Worm (Caenorhabditis elegans) whole organism, L2 larva: ENCODE data around the gene F23H12.7.

ENCODE experiments used
- C34F6.9 ChIP-seq: fragments of 150-350 bp; optimal IDR thresholded peaks from 2 replicates; lab custom pipeline; 2014; ENCODE audit warnings: missing biosample characterization, missing genetic modification characterization
- F13H6.1 ChIP-seq: sonication (generic microtip); optimal IDR thresholded peaks from 2 replicates; lab custom pipeline; 2016; ENCODE audit warnings: missing genetic modification characterization, missing compliant biosample characterization
- R02D3.7 ChIP-seq: fragments of 150-350 bp; optimal IDR thresholded peaks from 2 replicates; lab custom pipeline; 2014; ENCODE audit warnings: missing biosample characterization, missing genetic modification characterization
- Y55F3AM.14 ChIP-seq: fragments of 200-800 bp; sonication (Bioruptor generic); optimal IDR thresholded peaks from 2 replicates; lab custom pipeline; 2018; ENCODE audit warnings: mild to moderate bottlenecking, missing genetic modification characterization, missing compliant biosample characterization
- aly-2 ChIP-seq: fragments of 150-350 bp; optimal IDR thresholded peaks from 2 replicates; lab custom pipeline; 2014; ENCODE audit warnings: missing biosample characterization, missing genetic modification characterization
- ama-1 ChIP-seq: fragments of 150-350 bp; optimal IDR thresholded peaks from 2 replicates; lab custom pipeline; 2018; ENCODE audit warnings: inconsistent platforms
- blmp-1 ChIP-seq: sonication (generic microtip); optimal IDR thresholded peaks from 2 replicates; lab custom pipeline; 2017; ENCODE audit warnings: missing genetic modification characterization, mild to moderate bottlenecking, missing compliant biosample characterization, antibody characterized with exemption, moderate library complexity; ENCODE audit not compliant: insufficient read depth
- ceh-16 ChIP-seq: fragments of 150-350 bp; optimal IDR thresholded peaks from 2 replicates; lab custom pipeline; 2014; ENCODE audit warnings: missing biosample characterization, missing genetic modification characterization
- ceh-82 ChIP-seq: fragments of 150-350 bp; optimal IDR thresholded peaks from 2 replicates; lab custom pipeline; 2014; ENCODE audit warnings: missing biosample characterization, missing genetic modification characterization
- crh-2 ChIP-seq: sonication (generic microtip); optimal IDR thresholded peaks from 2 replicates; lab custom pipeline; 2017; ENCODE audit warnings: missing biosample characterization, missing genetic modification characterization
- dmd-4 ChIP-seq: sonication (generic microtip); optimal IDR thresholded peaks from 2 replicates; lab custom pipeline; 2017; ENCODE audit warnings: missing biosample characterization, missing genetic modification characterization
- egl-27 ChIP-seq: sonication (generic microtip); optimal IDR thresholded peaks from 3 replicates; lab custom pipeline; 2017; ENCODE audit warnings: missing biosample characterization, missing genetic modification reagents, missing genetic modification characterization
- elt-3 ChIP-seq: sonication (generic microtip); optimal IDR thresholded peaks from 2 replicates; lab custom pipeline; 2017; ENCODE audit warnings: missing biosample characterization, missing genetic modification characterization
- fos-1 ChIP-seq: fragments of 150-350 bp; optimal IDR thresholded peaks from 2 replicates; lab custom pipeline; 2014; ENCODE audit warnings: missing biosample characterization, missing genetic modification characterization
- lin-39 ChIP-seq: fragments of 150-350 bp; optimal IDR thresholded peaks from 2 replicates; lab custom pipeline; 2014; ENCODE audit warnings: missing biosample characterization, missing genetic modification reagents, missing genetic modification characterization
- lsy-2 ChIP-seq, 2 experiments: fragments of 150-350 bp in 1 of 2; sonication (generic microtip) in 1 of 2; optimal IDR thresholded peaks; 2 replicates each; lab custom pipeline; 2014 to 2017; ENCODE audit warnings: missing biosample characterization in 2 of 2, missing genetic modification characterization in 2 of 2
- mbf-1 ChIP-seq: sonication (generic microtip); optimal IDR thresholded peaks from 2 replicates; lab custom pipeline; 2017; ENCODE audit warnings: missing biosample characterization, missing genetic modification characterization
- mdl-1 ChIP-seq, 2 experiments: fragments of 150-350 bp in 1 of 2; sonication (generic microtip) in 1 of 2; optimal IDR thresholded peaks; 2 replicates each; lab custom pipeline; 2017; ENCODE audit warnings: missing biosample characterization in 2 of 2, missing genetic modification characterization in 2 of 2
- nhr-11 ChIP-seq: fragments of 150-350 bp; optimal IDR thresholded peaks from 2 replicates; lab custom pipeline; 2014; ENCODE audit warnings: missing biosample characterization, missing genetic modification characterization
- nhr-129 ChIP-seq: fragments of 150-350 bp; optimal IDR thresholded peaks from 2 replicates; lab custom pipeline; 2014; ENCODE audit warnings: missing biosample characterization, missing genetic modification characterization
- nhr-237 ChIP-seq: fragments of 150-350 bp; optimal IDR thresholded peaks from 2 replicates; lab custom pipeline; 2014; ENCODE audit warnings: missing biosample characterization, missing genetic modification characterization
- nhr-6 ChIP-seq: fragments of 150-350 bp; optimal IDR thresholded peaks from 2 replicates; lab custom pipeline; 2014; ENCODE audit warnings: missing biosample characterization, missing genetic modification characterization
- peb-1 ChIP-seq: fragments of 150-350 bp; optimal IDR thresholded peaks from 2 replicates; lab custom pipeline; 2014; ENCODE audit warnings: missing biosample characterization, missing genetic modification characterization
- sem-4 ChIP-seq: fragments of 150-350 bp; optimal IDR thresholded peaks from 2 replicates; lab custom pipeline; 2014; ENCODE audit warnings: missing biosample characterization, missing genetic modification reagents, missing genetic modification characterization
- sma-3 ChIP-seq: sonication (generic microtip); optimal IDR thresholded peaks from 2 replicates; lab custom pipeline; 2016; ENCODE audit warnings: missing genetic modification reagents, missing genetic modification characterization, missing compliant biosample characterization
- sma-9 ChIP-seq, 2 experiments: fragments of 150-350 bp in 1 of 2; sonication (generic microtip) in 1 of 2; optimal IDR thresholded peaks; 2 replicates each; lab custom pipeline; 2014 to 2016; ENCODE audit warnings: missing genetic modification characterization in 2 of 2, mild to moderate bottlenecking in 1 of 2, missing biosample characterization in 1 of 2, missing compliant biosample characterization in 1 of 2, missing genetic modification reagents in 1 of 2, moderate library complexity in 1 of 2
- snpc-4 ChIP-seq: fragments of 150-350 bp; optimal IDR thresholded peaks from 2 replicates; lab custom pipeline; 2014; ENCODE audit warnings: missing biosample characterization, missing genetic modification characterization
- unc-55 ChIP-seq: fragments of 150-350 bp; sonication (generic microtip); optimal IDR thresholded peaks from 3 replicates; lab custom pipeline; 2014; ENCODE audit warnings: missing biosample characterization, missing genetic modification reagents, missing genetic modification characterization
- unc-62 ChIP-seq: fragments of 150-350 bp; optimal IDR thresholded peaks from 2 replicates; lab custom pipeline; 2014; ENCODE audit warnings: missing biosample characterization, missing genetic modification reagents, missing genetic modification characterization
- zag-1 ChIP-seq: fragments of 150-350 bp; optimal IDR thresholded peaks from 2 replicates; lab custom pipeline; 2014; ENCODE audit warnings: missing biosample characterization, missing genetic modification characterization
- ztf-1 ChIP-seq: fragments of 200-800 bp; sonication (Bioruptor generic); conservative IDR thresholded peaks from 2 replicates; pipeline ENCODE4 v1.3.6; 2022; ENCODE audit warnings: missing genetic modification characterization, missing compliant biosample characterization
- ztf-11 ChIP-seq: sonication (generic microtip); optimal IDR thresholded peaks from 2 replicates; lab custom pipeline; 2017; ENCODE audit warnings: missing biosample characterization, missing genetic modification characterization
- ztf-4 ChIP-seq: fragments of 150-350 bp; optimal IDR thresholded peaks from 2 replicates; lab custom pipeline; 2014; ENCODE audit warnings: missing biosample characterization, missing genetic modification characterization

F23H12.7 gene

DNA sequence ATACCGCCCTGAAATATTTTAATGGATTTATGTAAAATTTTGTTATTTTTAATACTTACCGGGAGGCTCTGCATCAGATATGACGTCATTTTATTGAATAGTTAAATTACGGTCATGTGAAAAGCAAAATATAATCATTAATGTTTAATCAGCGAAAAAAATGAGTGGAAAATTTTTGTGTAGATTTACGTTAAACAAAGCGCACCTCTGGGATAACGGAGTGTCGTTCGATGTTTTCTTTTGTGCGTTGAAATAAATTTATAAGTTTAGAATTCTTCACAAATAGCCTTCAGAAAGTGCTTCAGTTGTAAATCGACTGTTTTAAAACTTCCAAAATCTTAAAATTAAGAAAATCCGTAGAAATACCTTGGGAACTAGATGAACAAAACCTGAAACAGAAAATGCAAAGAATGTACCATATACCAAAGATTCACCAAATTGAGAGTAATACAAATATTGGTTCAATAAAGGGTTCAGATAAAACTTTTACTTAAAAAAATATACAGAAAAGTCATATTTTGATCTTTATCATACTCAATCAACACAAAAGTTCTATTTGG lies 29.3 kb downstream of the F23H12.7 start, which contains the start of the genes K01D12.20 and miga-1:
TSS of gene K01D12.20 (minus strand) at position 138 of the 560 bp plus-strand sequence.
TSS of gene miga-1 (minus strand) at position 183 of the 560 bp plus-strand sequence.
- TF ChIP-seq nhr-129 (tag; lab: Kevin White, UChicago) (peak; percentile 13), dmd-4 (tag; lab: Kevin White, UChicago) (no peak), unc-55 (GFP tag; lab: Kevin White, UChicago) (peak; percentile 54), sem-4 (peak; percentile 12), lsy-2 (tag; optimal IDR thresholded peaks at IDR 0.05; lab: Kevin White, UChicago) (peak in 1 of 2 experiments; percentile 65), R02D3.7 (peak; percentile 89), peb-1 (tag; lab: Kevin White, UChicago) (no peak), C34F6.9 (peak; percentile 57), crh-2 (tag; lab: Kevin White, UChicago) (peak; percentile 9), Y55F3AM.14 (GFP tag; lab: Kevin White, UChicago) (no peak), sma-9 (GFP tag; optimal IDR thresholded peaks at IDR 0.05; lab: Kevin White, UChicago) (peak; percentile 61), sma-9 (tag; optimal IDR thresholded peaks at IDR 0.05; lab: Kevin White, UChicago) (no peak)

ce11 chrV:12401383-12401782 lies 29.9 kb downstream of the F23H12.7 start, which contains the start of gene K01D12.7:
K01D12.7 (minus strand) TSS chrV:12401483.
- no peak for TF ChIP-seq mdl-1 (tag; optimal IDR thresholded peaks at IDR 0.05; lab: Kevin White, UChicago)
- TF ChIP-seq mbf-1 (tag; lab: Kevin White, UChicago), result no peak
- no peak for TF ChIP-seq nhr-129 (tag; lab: Kevin White, UChicago)

ce11 chrV:12402355-12402754 lies 30.9 kb downstream of the F23H12.7 start, which contains the start of gene K01D12.8:
K01D12.8 (plus strand) TSS chrV:12402655.
- TF ChIP-seq ztf-1 (GFP tag; lab: Robert Waterston, UW), result no peak
- TF ChIP-seq aly-2 (tag; lab: Kevin White, UChicago), result no peak
- no peak for TF ChIP-seq elt-3 (tag; lab: Kevin White, UChicago)
- TF ChIP-seq lsy-2 (tag; optimal IDR thresholded peaks at IDR 0.05; lab: Kevin White, UChicago), result no peak
- TF ChIP-seq mdl-1 (tag; optimal IDR thresholded peaks at IDR 0.05; lab: Kevin White, UChicago), result no peak
- TF ChIP-seq dmd-4 (tag; lab: Kevin White, UChicago), result no peak
- no peak for TF ChIP-seq zag-1 (tag; lab: Kevin White, UChicago)
- TF ChIP-seq Y55F3AM.14 (GFP tag; lab: Kevin White, UChicago), result no peak
- no peak for TF ChIP-seq nhr-237 (tag; lab: Kevin White, UChicago)
- no peak for TF ChIP-seq ztf-11 (tag; lab: Kevin White, UChicago)
- TF ChIP-seq ceh-82 (tag; lab: Kevin White, UChicago), result no peak
- no peak for TF ChIP-seq egl-27 (tag; lab: Kevin White, UChicago)
- TF ChIP-seq nhr-11, result no peak
- TF ChIP-seq sma-9 (GFP tag; optimal IDR thresholded peaks at IDR 0.05; lab: Kevin White, UChicago), result no peak
- TF ChIP-seq sma-9 (tag; optimal IDR thresholded peaks at IDR 0.05; lab: Kevin White, UChicago), result no peak
- no peak for TF ChIP-seq ztf-4 (tag; lab: Kevin White, UChicago)
- TF ChIP-seq sem-4, result no peak
- no peak for TF ChIP-seq ceh-16 (tag; lab: Kevin White, UChicago)
- no peak for TF ChIP-seq mbf-1 (tag; lab: Kevin White, UChicago)
- TF ChIP-seq ama-1 (lab: Kevin White, UChicago), result no peak
- TF ChIP-seq F13H6.1 (tag; lab: Kevin White, UChicago), result no peak

- no peak for TF ChIP-seq fos-1
- no peak for TF ChIP-seq nhr-11
- TF ChIP-seq sem-4, result no peak
- TF ChIP-seq Y55F3AM.14 (GFP tag; lab: Kevin White, UChicago), result no peak
- TF ChIP-seq C34F6.9, result no peak
- no peak for TF ChIP-seq F13H6.1 (tag; lab: Kevin White, UChicago)
- TF ChIP-seq unc-62 (GFP tag; lab: Kevin White, UChicago), result no peak
- TF ChIP-seq peb-1 (tag; lab: Kevin White, UChicago), result no peak
- no peak for TF ChIP-seq lin-39 (tag; lab: Kevin White, UChicago)
- no peak for TF ChIP-seq nhr-129 (tag; lab: Kevin White, UChicago)
- no peak for TF ChIP-seq sma-9 (GFP tag; optimal IDR thresholded peaks at IDR 0.05; lab: Kevin White, UChicago)
- TF ChIP-seq sma-9 (tag; optimal IDR thresholded peaks at IDR 0.05; lab: Kevin White, UChicago), result no peak
- TF ChIP-seq ceh-82 (tag; lab: Kevin White, UChicago), result no peak
- no peak for TF ChIP-seq nhr-6 (tag; lab: Kevin White, UChicago)
- no peak for TF ChIP-seq dmd-4 (tag; lab: Kevin White, UChicago)
- no peak for TF ChIP-seq snpc-4 (tag; lab: Kevin White, UChicago)
- no peak for TF ChIP-seq blmp-1
- TF ChIP-seq sma-3 (GFP tag; lab: Kevin White, UChicago), result no peak
- no peak for TF ChIP-seq zag-1 (tag; lab: Kevin White, UChicago)
- TF ChIP-seq, all 48 proteins: peak for 0
Measured at ce11 chrV:12404544-12404943, 33.1 kb downstream of the F23H12.7 start, which contains the start of gene K01D12.9. K01D12.9 (minus strand) TSS chrV:12404644.
